Worm (Caenorhabditis elegans) whole organism, L1 larva: ENCODE results near the gene C15H11.10.

Source experiments
- C04F5.9 ChIP-seq: sonication (generic microtip); optimal IDR thresholded peaks from 2 replicates; lab custom pipeline; 2016; ENCODE audit warnings: missing genetic modification characterization, missing compliant biosample characterization
- C16A3.4 ChIP-seq: fragments of 150-350 bp; optimal IDR thresholded peaks from 2 replicates; lab custom pipeline; 2014; ENCODE audit warnings: missing biosample characterization, missing genetic modification characterization
- C34B4.2 ChIP-seq: sonication (generic microtip); optimal IDR thresholded peaks from 2 replicates; lab custom pipeline; 2017; ENCODE audit warnings: mild to moderate bottlenecking, missing genetic modification characterization, missing compliant biosample characterization
- Y116A8C.19 ChIP-seq: sonication (generic microtip); optimal IDR thresholded peaks from 2 replicates; lab custom pipeline; 2016; ENCODE audit warnings: missing compliant biosample characterization, missing genetic modification characterization, borderline replicate concordance
- aha-1 ChIP-seq: fragments of 150-350 bp; optimal IDR thresholded peaks from 2 replicates; lab custom pipeline; 2014; ENCODE audit warnings: missing biosample characterization, missing genetic modification characterization
- alr-1 ChIP-seq: fragments of 200-800 bp; sonication (Bioruptor generic); optimal IDR thresholded peaks from 2 replicates; lab custom pipeline; 2018; ENCODE audit warnings: borderline replicate concordance, mild to moderate bottlenecking, missing genetic modification characterization, missing compliant biosample characterization
- ceh-63 ChIP-seq: fragments of 200-800 bp; sonication (Bioruptor generic); optimal IDR thresholded peaks from 2 replicates; lab custom pipeline; 2018; ENCODE audit warnings: mild to moderate bottlenecking, missing genetic modification characterization, missing compliant biosample characterization
- ceh-82 ChIP-seq, 3 experiments: fragments of 150-350 bp in 1 of 3; sonication (generic microtip) in 2 of 3; optimal IDR thresholded peaks; 2 replicates each; lab custom pipeline; 2014 to 2017; ENCODE audit warnings: missing biosample characterization in 3 of 3, missing genetic modification characterization in 3 of 3
- ceh-88 ChIP-seq: fragments of 200-800 bp; sonication (Bioruptor generic); IDR thresholded peaks from 2 replicates; pipeline ENCODE4 v1.3.6; 2022; ENCODE audit warnings: missing genetic modification characterization, missing compliant biosample characterization
- ceh-90 ChIP-seq: sonication (generic microtip); optimal IDR thresholded peaks from 2 replicates; lab custom pipeline; 2016; ENCODE audit warnings: missing genetic modification characterization, missing compliant biosample characterization
- egl-13 ChIP-seq: sonication (generic microtip); optimal IDR thresholded peaks from 2 replicates; lab custom pipeline; 2016; ENCODE audit warnings: missing genotype, missing genetic modification reagents, missing genetic modification characterization, missing compliant biosample characterization
- elt-2 ChIP-seq: sonication (generic microtip); optimal IDR thresholded peaks from 2 replicates; lab custom pipeline; 2016; ENCODE audit warnings: missing genetic modification characterization, mild to moderate bottlenecking, inconsistent platforms, missing compliant biosample characterization, missing genetic modification reagents
- ets-5 ChIP-seq: fragments of 200-800 bp; sonication (Bioruptor generic); IDR thresholded peaks from 2 replicates; pipeline ENCODE4 v1.3.6; 2022; ENCODE audit warnings: missing genetic modification characterization, missing compliant biosample characterization
- fkh-8 ChIP-seq: sonication (generic microtip); optimal IDR thresholded peaks from 2 replicates; lab custom pipeline; 2016; ENCODE audit warnings: mild to moderate bottlenecking, missing genetic modification characterization, missing compliant biosample characterization
- grh-1 ChIP-seq: fragments of 200-800 bp; sonication (Bioruptor generic); IDR thresholded peaks from 2 replicates; pipeline ENCODE4 v1.3.6; 2022; ENCODE audit warnings: missing genetic modification reagents, missing genetic modification characterization, missing compliant biosample characterization
- hlh-17 ChIP-seq: fragments of 200-800 bp; sonication (Bioruptor generic); optimal IDR thresholded peaks from 2 replicates; lab custom pipeline; 2018; ENCODE audit warnings: missing genetic modification characterization, mild to moderate bottlenecking, missing compliant biosample characterization, moderate library complexity, borderline replicate concordance
- hlh-4 ChIP-seq: sonication (generic microtip); optimal IDR thresholded peaks from 2 replicates; lab custom pipeline; 2016; ENCODE audit warnings: mild to moderate bottlenecking, missing genetic modification characterization, missing compliant biosample characterization
- hpl-2 ChIP-seq: fragments of 150-350 bp; optimal IDR thresholded peaks from 2 replicates; lab custom pipeline; 2014; ENCODE audit warnings: missing biosample characterization, missing genetic modification reagents, missing genetic modification characterization
- irx-1 ChIP-seq: sonication (generic microtip); optimal IDR thresholded peaks from 2 replicates; lab custom pipeline; 2016; ENCODE audit warnings: missing genetic modification characterization, missing compliant biosample characterization
- isw-1 ChIP-seq: fragments of 200-800 bp; sonication (Bioruptor generic); IDR thresholded peaks from 2 replicates; pipeline ENCODE4 v1.3.6; 2022; ENCODE audit warnings: missing genetic modification characterization, missing compliant biosample characterization
- lin-35 ChIP-seq, 2 experiments: fragments of 150-350 bp; optimal IDR thresholded peaks; 2 replicates each; lab custom pipeline; 2014; ENCODE audit warnings: missing biosample characterization in 2 of 2, missing genetic modification characterization in 2 of 2, missing genetic modification reagents in 2 of 2
- lin-39 ChIP-seq: fragments of 150-350 bp; optimal IDR thresholded peaks from 2 replicates; lab custom pipeline; 2014; ENCODE audit warnings: missing biosample characterization, missing genetic modification reagents, missing genetic modification characterization
- lir-3 ChIP-seq: sonication (generic microtip); optimal IDR thresholded peaks from 2 replicates; lab custom pipeline; 2016; ENCODE audit warnings: mild to moderate bottlenecking, missing genetic modification characterization, moderate library complexity, missing compliant biosample characterization; ENCODE audit not compliant: poor library complexity
- lsy-2 ChIP-seq, 2 experiments: fragments of 150-350 bp; optimal IDR thresholded peaks; 2 replicates each; lab custom pipeline; 2014; ENCODE audit warnings: missing biosample characterization in 2 of 2, missing genetic modification characterization in 2 of 2
- mef-2 ChIP-seq: fragments of 150-350 bp; optimal IDR thresholded peaks from 2 replicates; lab custom pipeline; 2014; ENCODE audit warnings: missing biosample characterization, missing genetic modification characterization
- nhr-12 ChIP-seq: sonication (generic microtip); optimal IDR thresholded peaks from 2 replicates; lab custom pipeline; 2017; ENCODE audit warnings: missing biosample characterization, missing genetic modification characterization
- nhr-19 ChIP-seq: fragments of 200-800 bp; sonication (Bioruptor generic); conservative IDR thresholded peaks from 2 replicates; pipeline ENCODE4 v1.3.6; 2022; ENCODE audit warnings: missing genetic modification characterization, missing compliant biosample characterization
- nhr-237 ChIP-seq: fragments of 150-350 bp; optimal IDR thresholded peaks from 2 replicates; lab custom pipeline; 2014; ENCODE audit warnings: missing biosample characterization, missing genetic modification characterization
- nhr-71 ChIP-seq: sonication (generic microtip); optimal IDR thresholded peaks from 2 replicates; lab custom pipeline; 2016; ENCODE audit warnings: mild to moderate bottlenecking, missing genetic modification characterization, moderate library complexity, missing compliant biosample characterization
- nhr-77 ChIP-seq: fragments of 150-350 bp; optimal IDR thresholded peaks from 2 replicates; lab custom pipeline; 2014; ENCODE audit warnings: missing biosample characterization, missing genetic modification characterization
- nhr-84 ChIP-seq: sonication (generic microtip); optimal IDR thresholded peaks from 2 replicates; lab custom pipeline; 2017; ENCODE audit warnings: missing biosample characterization, missing genetic modification characterization
- nhr-85 ChIP-seq: sonication (generic microtip); peaks from one replicate; lab custom pipeline; 2016; ENCODE audit warnings: missing genetic modification characterization, inconsistent platforms, missing compliant biosample characterization
- nhr-90 ChIP-seq: sonication (generic microtip); optimal IDR thresholded peaks from 2 replicates; lab custom pipeline; 2016; ENCODE audit warnings: mild to moderate bottlenecking, missing genetic modification characterization, missing compliant biosample characterization; ENCODE audit not compliant: poor library complexity
- rnt-1 ChIP-seq: sonication (generic microtip); optimal IDR thresholded peaks from 2 replicates; lab custom pipeline; 2016; ENCODE audit warnings: mild to moderate bottlenecking, missing genetic modification characterization, moderate library complexity, missing compliant biosample characterization
- snpc-4 ChIP-seq: fragments of 150-350 bp; optimal IDR thresholded peaks from 2 replicates; lab custom pipeline; 2014; ENCODE audit warnings: missing biosample characterization, missing genetic modification characterization
- sox-4 ChIP-seq: sonication (generic microtip); optimal IDR thresholded peaks from 2 replicates; lab custom pipeline; 2016; ENCODE audit warnings: missing genetic modification characterization, missing compliant biosample characterization
- sup-37 ChIP-seq: fragments of 200-800 bp; sonication (Bioruptor generic); optimal IDR thresholded peaks from 2 replicates; lab custom pipeline; 2018; ENCODE audit warnings: mild to moderate bottlenecking, missing genetic modification characterization, missing compliant biosample characterization
- swsn-7 ChIP-seq: sonication (generic microtip); optimal IDR thresholded peaks from 2 replicates; lab custom pipeline; 2016; ENCODE audit warnings: missing genetic modification characterization, missing compliant biosample characterization
- unc-130 ChIP-seq: fragments of 150-350 bp; optimal IDR thresholded peaks from 2 replicates; lab custom pipeline; 2017; ENCODE audit warnings: missing biosample characterization, missing genetic modification characterization, inconsistent platforms
- unc-62 ChIP-seq: fragments of 150-350 bp; optimal IDR thresholded peaks from 2 replicates; lab custom pipeline; 2014; ENCODE audit warnings: missing biosample characterization, missing genetic modification reagents, missing genetic modification characterization
- unc-98 ChIP-seq: fragments of 200-800 bp; sonication (Bioruptor generic); IDR thresholded peaks from 2 replicates; pipeline ENCODE4 v1.3.6; 2022; ENCODE audit warnings: missing genetic modification characterization, missing compliant biosample characterization
- xbp-1 ChIP-seq: sonication (generic microtip); optimal IDR thresholded peaks from 2 replicates; lab custom pipeline; 2016; ENCODE audit warnings: missing genetic modification characterization, missing compliant biosample characterization
- ztf-11 ChIP-seq, 2 experiments: sonication (generic microtip); optimal IDR thresholded peaks; 2 replicates each; lab custom pipeline; 2016 to 2017; ENCODE audit warnings: missing genetic modification characterization in 2 of 2, missing biosample characterization in 1 of 2, missing compliant biosample characterization in 1 of 2
- ztf-4 ChIP-seq: fragments of 150-350 bp; optimal IDR thresholded peaks from 2 replicates; lab custom pipeline; 2014; ENCODE audit warnings: missing biosample characterization, missing genetic modification characterization

Gene C15H11.10

DNA sequence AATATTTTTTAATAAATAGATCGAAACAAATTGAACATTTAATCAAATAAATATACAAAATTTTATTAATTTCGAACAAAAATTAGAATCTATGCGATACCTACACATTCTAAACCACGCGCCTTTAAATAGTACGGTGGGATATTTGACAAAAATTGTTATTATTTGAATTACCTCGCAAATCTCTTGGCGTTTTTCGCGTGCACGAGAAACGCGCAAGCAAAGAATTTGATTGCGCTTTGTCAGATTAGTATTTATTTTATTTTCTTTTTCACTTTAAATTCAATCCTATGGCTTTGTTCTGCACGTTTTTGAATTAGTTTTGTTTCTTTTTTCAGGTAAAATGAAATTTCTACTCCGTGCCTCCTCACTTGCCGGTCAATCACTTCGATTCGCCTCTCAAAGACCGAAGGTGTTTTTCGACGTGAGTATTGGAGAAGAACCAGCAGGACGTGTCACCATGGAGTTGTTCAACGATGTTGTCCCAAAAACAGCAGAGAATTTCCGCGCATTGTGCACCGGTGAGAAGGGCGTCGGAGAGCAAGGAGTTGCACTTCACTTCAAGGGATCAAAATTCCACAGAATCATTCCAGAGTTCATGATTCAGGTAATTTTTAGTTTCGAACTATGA is 36.1 kb upstream of the C15H11.10 start, which contains the start of gene cyn-1 (continued):
- peak; percentile 77 for TF ChIP-seq isw-1
- TF ChIP-seq unc-98: no peak
- TF ChIP-seq ztf-11 (tag; optimal IDR thresholded peaks at IDR 0.05; lab: Kevin White, UChicago): peak in 1 of 2 experiments; percentile 69
- peak; percentile 54 for TF ChIP-seq ceh-88 (GFP tag; lab: Robert Waterston, UW)
- TF ChIP-seq nhr-85: peak; percentile 91
- peak; percentile 76 for TF ChIP-seq egl-13 (tag; lab: Kevin White, UChicago)
- TF ChIP-seq hlh-4: no peak
- TF ChIP-seq unc-130 (tag; lab: Kevin White, UChicago): peak; percentile 83
- TF ChIP-seq irx-1 (tag; lab: Kevin White, UChicago): peak; percentile 78
- peak; percentile 26 for TF ChIP-seq nhr-237 (tag; lab: Kevin White, UChicago)
- peak; percentile 46 for TF ChIP-seq lir-3 (tag; lab: Kevin White, UChicago)
- TF ChIP-seq nhr-19 (GFP tag; lab: Robert Waterston, UW): peak; percentile 89
- TF ChIP-seq lsy-2 (tag; optimal IDR thresholded peaks at IDR 0.05; lab: Kevin White, UChicago): peak; percentile 92
- TF ChIP-seq elt-2 (tag; lab: Kevin White, UChicago): peak; percentile 45
- TF ChIP-seq xbp-1 (tag; lab: Kevin White, UChicago): peak; percentile 90
- TF ChIP-seq aha-1 (tag; lab: Kevin White, UChicago): peak; percentile 29
- no peak for TF ChIP-seq hlh-17
- no peak for TF ChIP-seq C34B4.2 (tag; lab: Kevin White, UChicago)
- peak; percentile 71 for TF ChIP-seq nhr-77 (tag; lab: Kevin White, UChicago)
- TF ChIP-seq alr-1: peak; percentile 8
- no peak for TF ChIP-seq nhr-12
- TF ChIP-seq ets-5 (GFP tag; lab: Robert Waterston, UW): no peak
- peak; percentile 88 for TF ChIP-seq C16A3.4
- TF ChIP-seq ztf-4 (tag; lab: Kevin White, UChicago): peak; percentile 66
- TF ChIP-seq grh-1 (GFP tag; lab: Robert Waterston, UW): peak; percentile 72
- no peak for TF ChIP-seq ceh-63 (GFP tag; lab: Kevin White, UChicago)
- peak; percentile 9 for TF ChIP-seq sup-37 (GFP tag; lab: Kevin White, UChicago)
- TF ChIP-seq hpl-2 (GFP tag; lab: Kevin White, UChicago): no peak
- TF ChIP-seq fkh-8 (tag; lab: Kevin White, UChicago): peak; percentile 63
- peak; percentile 67 for TF ChIP-seq sox-4 (tag; lab: Kevin White, UChicago)
- peak; percentile 29 for TF ChIP-seq ceh-90 (tag; lab: Kevin White, UChicago)
- peak; percentile 84 to 85 (median 85) for TF ChIP-seq ceh-82 (tag; optimal IDR thresholded peaks at IDR 0.05; lab: Kevin White, UChicago)

DNA sequence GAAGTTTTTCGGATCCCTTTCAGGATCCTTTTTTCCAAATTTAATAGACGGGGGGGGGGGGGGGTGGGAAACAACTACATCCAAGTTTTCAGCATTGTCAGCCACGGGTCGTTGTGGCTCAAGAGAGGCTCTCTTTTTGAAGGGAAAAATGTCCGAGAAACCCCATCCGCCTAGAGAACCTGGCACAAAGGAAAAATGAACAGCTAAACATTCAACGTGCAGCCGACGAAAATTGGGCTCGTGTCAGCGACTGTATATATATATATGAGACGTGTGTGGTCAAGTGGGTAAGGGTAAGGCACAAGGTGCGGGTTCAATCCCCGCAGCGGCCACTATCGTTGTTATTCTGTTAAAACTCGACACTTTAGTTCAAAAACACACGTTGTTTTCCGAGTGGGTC is 33.4 kb upstream of the C15H11.10 start, which contains the start of gene Y49A3A.4:
Gene Y49A3A.4, minus strand, starts transcription at position 314 of the 400 bp plus-strand sequence.
- no peak for TF ChIP-seq xbp-1 (tag; lab: Kevin White, UChicago)
- TF ChIP-seq ceh-90 (tag; lab: Kevin White, UChicago): no peak
- no peak for TF ChIP-seq lin-39 (tag; lab: Kevin White, UChicago)
- no peak for TF ChIP-seq unc-62 (GFP tag; lab: Kevin White, UChicago)
- no peak for TF ChIP-seq C34B4.2 (tag; lab: Kevin White, UChicago)
- no peak for TF ChIP-seq C04F5.9 (tag; lab: Kevin White, UChicago)
- TF ChIP-seq lin-35 (GFP tag; optimal IDR thresholded peaks at IDR 0.05; lab: Kevin White, UChicago): no peak
- no peak for TF ChIP-seq nhr-77 (tag; lab: Kevin White, UChicago)
- TF ChIP-seq mef-2 (tag; lab: Kevin White, UChicago): no peak
- TF ChIP-seq nhr-85: peak; percentile 13
- peak; percentile 32; the same call in 1 of the 2 replicates for TF ChIP-seq nhr-19 (GFP tag; lab: Robert Waterston, UW)
- no peak for TF ChIP-seq Y116A8C.19 (tag; lab: Kevin White, UChicago)
- TF ChIP-seq swsn-7 (tag; lab: Kevin White, UChicago): no peak
- TF ChIP-seq snpc-4 (tag; lab: Kevin White, UChicago): peak; percentile 86
- no peak for TF ChIP-seq nhr-12
- peak; percentile 29 for TF ChIP-seq rnt-1 (tag; lab: Kevin White, UChicago)
- peak; percentile 34 for TF ChIP-seq nhr-90 (tag; lab: Kevin White, UChicago)
- 0 out of 2 replicates have a peak, but pooled peaks have one; percentile 9 for TF ChIP-seq grh-1 (GFP tag; lab: Robert Waterston, UW)
- TF ChIP-seq nhr-84 (tag; lab: Kevin White, UChicago): no peak
- TF ChIP-seq ets-5 (GFP tag; lab: Robert Waterston, UW): no peak
- peak; percentile 13 for TF ChIP-seq nhr-71 (tag; lab: Kevin White, UChicago)
- TF ChIP-seq, all 84 proteins: peak for 7
